Fruit fly (Drosophila melanogaster): ENCODE results near the gene CG7379.

Gene CG7379

dm6 chr3R:17798211-17798737 lies at the start of gene CG7379:
Gene CG7379, minus strand, starts transcription at chr3R:17798304.
- peak; percentile 85 for TF ChIP-seq noc (tag; optimal IDR thresholded peaks at IDR 0.05)

dm6 chr3R:17846966-17847365 lies 48.9 kb upstream of the CG7379 start:
- no peak for TF ChIP-seq noc (tag; optimal IDR thresholded peaks at IDR 0.05)

- no peak for TF ChIP-seq noc (tag; optimal IDR thresholded peaks at IDR 0.05)
Observed at dm6 chr3R:17830528-17830927, 32.4 kb upstream of the CG7379 start.

- TF ChIP-seq noc (tag; optimal IDR thresholded peaks at IDR 0.05): no peak
Observed at dm6 chr3R:17828653-17829052, 30.5 kb upstream of the CG7379 start.

dm6 chr3R:17827038-17827616 lies 29.0 kb upstream of the CG7379 start:
- no peak for TF ChIP-seq noc (tag; optimal IDR thresholded peaks at IDR 0.05)

dm6 chr3R:17825806-17826583 lies 27.9 kb upstream of the CG7379 start:
- TF ChIP-seq noc (tag; optimal IDR thresholded peaks at IDR 0.05): no peak

- TF ChIP-seq noc (tag; optimal IDR thresholded peaks at IDR 0.05): no peak
Observed at dm6 chr3R:17821744-17822143, 23.6 kb upstream of the CG7379 start.

dm6 chr3R:17818803-17819202 lies 20.7 kb upstream of the CG7379 start:
- TF ChIP-seq noc (tag; optimal IDR thresholded peaks at IDR 0.05): no peak

dm6 chr3R:17814191-17814923 lies 16.3 kb upstream of the CG7379 start:
- no peak for TF ChIP-seq noc (tag; optimal IDR thresholded peaks at IDR 0.05)

- no peak for TF ChIP-seq noc (tag; optimal IDR thresholded peaks at IDR 0.05)
Observed at dm6 chr3R:17812477-17812876, 14.4 kb upstream of the CG7379 start.

dm6 chr3R:17811707-17812099 lies 13.6 kb upstream of the CG7379 start:
- TF ChIP-seq noc (tag; optimal IDR thresholded peaks at IDR 0.05): no peak

- peak; percentile 74 for TF ChIP-seq noc (tag; optimal IDR thresholded peaks at IDR 0.05)
Observed at dm6 chr3R:17810951-17811706, 13.0 kb upstream of the CG7379 start, which contains the start of the genes Alg1 and tinc. Gene Alg1, minus strand, starts transcription at chr3R:17811134. Gene tinc, plus strand, starts transcription at chr3R:17811541.

dm6 chr3R:17809014-17809413 lies 10.9 kb upstream of the CG7379 start, which contains the start of gene Odj:
Gene Odj, minus strand, starts transcription at chr3R:17809222.
- no peak for TF ChIP-seq noc (tag; optimal IDR thresholded peaks at IDR 0.05)

- TF ChIP-seq noc (tag; optimal IDR thresholded peaks at IDR 0.05): no peak
Observed at dm6 chr3R:17807035-17807606, 9.0 kb upstream of the CG7379 start, which contains the start of gene CG17801. Gene CG17801, minus strand, starts transcription at chr3R:17807085.

dm6 chr3R:17805092-17805491 lies 7.0 kb upstream of the CG7379 start, which contains the start of gene Nnk:
Gene Nnk, minus strand, starts transcription at chr3R:17805249.
- TF ChIP-seq noc (tag; optimal IDR thresholded peaks at IDR 0.05): no peak
